Fruit fly (Drosophila melanogaster) whole organism, embryonic: ENCODE measurements around the gene CG10353.
A peak's percentile ranks its signal among the peaks of the same experiment; 100 is the strongest.

Source experiments
- B-H2 ChIP-seq: fragments of 200-800 bp; sonication (Bioruptor generic); optimal IDR thresholded peaks from 2 replicates; lab custom pipeline; 2018; ENCODE audit warnings: missing biosample characterization, mild to moderate bottlenecking, missing genetic modification characterization
- CG10209 ChIP-seq: fragments of 200-800 bp; sonication (Bioruptor generic); optimal IDR thresholded peaks from 3 replicates; lab custom pipeline; 2017; ENCODE audit warnings: missing biosample characterization, mild to moderate bottlenecking, missing genetic modification characterization, missing genetic modification reagents
- CG1233 ChIP-seq: fragments of 200-800 bp; sonication (Bioruptor generic); optimal IDR thresholded peaks from 4 replicates; lab custom pipeline; 2018; ENCODE audit warnings: missing biosample characterization, mild to moderate bottlenecking, missing genetic modification characterization
- CG12942 ChIP-seq: fragments of 200-800 bp; sonication (Bioruptor generic); optimal IDR thresholded peaks from 3 replicates; lab custom pipeline; 2016; ENCODE audit warnings: missing biosample characterization, missing genetic modification characterization
- CG15479 ChIP-seq: fragments of 200-800 bp; sonication (Bioruptor generic); optimal IDR thresholded peaks from 3 replicates; lab custom pipeline; 2019; ENCODE audit warnings: missing biosample characterization, mild to moderate bottlenecking, missing genetic modification characterization, moderate library complexity
- CG15601 ChIP-seq: fragments of 200-800 bp; sonication (Bioruptor generic); optimal IDR thresholded peaks from 3 replicates; lab custom pipeline; 2019; ENCODE audit warnings: missing biosample characterization, mild to moderate bottlenecking, missing genetic modification characterization, moderate library complexity
- CG1602 ChIP-seq: fragments of 200-800 bp; sonication (Bioruptor generic); optimal IDR thresholded peaks from 3 replicates; lab custom pipeline; 2016; ENCODE audit warnings: missing biosample characterization, missing genetic modification characterization
- CG1603 ChIP-seq: fragments of 200-800 bp; sonication (Bioruptor generic); optimal IDR thresholded peaks from 2 replicates; lab custom pipeline; 2019; ENCODE audit warnings: missing biosample characterization, mild to moderate bottlenecking, missing genetic modification characterization, moderate library complexity
- CG17829 ChIP-seq: fragments of 200-800 bp; optimal IDR thresholded peaks from 2 replicates; lab custom pipeline; 2019; ENCODE audit warnings: missing biosample characterization, mild to moderate bottlenecking, missing genetic modification characterization, moderate library complexity
- CG1832 ChIP-seq: fragments of 200-800 bp; sonication (Bioruptor generic); optimal IDR thresholded peaks from 2 replicates; lab custom pipeline; 2017; ENCODE audit warnings: missing biosample characterization, mild to moderate bottlenecking, missing genetic modification characterization, inconsistent platforms
- CG18599 ChIP-seq: fragments of 200-800 bp; sonication (Bioruptor generic); optimal IDR thresholded peaks from 3 replicates; lab custom pipeline; 2017; ENCODE audit warnings: missing biosample characterization, missing genetic modification characterization, mild to moderate bottlenecking, moderate library complexity, missing genetic modification reagents
- CG18764 ChIP-seq: fragments of 200-800 bp; sonication (Bioruptor generic); optimal IDR thresholded peaks from 3 replicates; lab custom pipeline; 2016; ENCODE audit warnings: missing biosample characterization, missing genetic modification characterization
- CG2120 ChIP-seq: fragments of 200-800 bp; sonication (Bioruptor generic); optimal IDR thresholded peaks from 3 replicates; lab custom pipeline; 2016; ENCODE audit warnings: missing biosample characterization, missing genetic modification characterization
- CG2678 ChIP-seq: fragments of 200-800 bp; sonication (Bioruptor generic); optimal IDR thresholded peaks from 3 replicates; lab custom pipeline; 2019; ENCODE audit warnings: missing biosample characterization, mild to moderate bottlenecking, missing genetic modification characterization, moderate library complexity
- CG30020 ChIP-seq: fragments of 200-800 bp; optimal IDR thresholded peaks from 2 replicates; lab custom pipeline; 2019; ENCODE audit warnings: missing biosample characterization, mild to moderate bottlenecking, missing genetic modification characterization, moderate library complexity
- CG31441 ChIP-seq: fragments of 200-800 bp; sonication (Bioruptor generic); IDR thresholded peaks from 2 replicates; pipeline ENCODE4 v1.3.6; 2022; ENCODE audit warnings: missing biosample characterization, missing genetic modification characterization
- CG33557 ChIP-seq: fragments of 200-800 bp; sonication (Bioruptor generic); optimal IDR thresholded peaks from 2 replicates; lab custom pipeline; 2019; ENCODE audit warnings: missing biosample characterization, mild to moderate bottlenecking, missing genetic modification characterization, moderate library complexity
- CG42726 ChIP-seq: fragments of 200-800 bp; sonication (Bioruptor generic); IDR thresholded peaks from 2 replicates; pipeline ENCODE4 v1.3.6; 2022; ENCODE audit warnings: missing biosample characterization, missing genetic modification characterization; ENCODE audit not compliant: partially characterized antibody
- CG43689 ChIP-seq: fragments of 200-800 bp; sonication (Bioruptor generic); IDR thresholded peaks from 2 replicates; pipeline ENCODE4 v1.3.6; 2022; ENCODE audit warnings: missing biosample characterization, missing genetic modification characterization
- CG4617 ChIP-seq: fragments of 200-800 bp; sonication (Bioruptor generic); optimal IDR thresholded peaks from 3 replicates; lab custom pipeline; 2016; ENCODE audit warnings: missing biosample characterization, missing genetic modification characterization, borderline replicate concordance
- CG7786 ChIP-seq: fragments of 200-800 bp; sonication (Bioruptor generic); optimal IDR thresholded peaks from 2 replicates; lab custom pipeline; 2016; ENCODE audit warnings: missing biosample characterization, missing genetic modification characterization
- CG8359 ChIP-seq: fragments of 200-800 bp; sonication (Bioruptor generic); optimal IDR thresholded peaks from 2 replicates; lab custom pipeline; 2017; ENCODE audit warnings: missing biosample characterization, mild to moderate bottlenecking, missing genetic modification characterization, borderline replicate concordance
- CG9215 ChIP-seq: fragments of 200-800 bp; sonication (Bioruptor generic); IDR thresholded peaks from 2 replicates; pipeline ENCODE4 v1.3.6; 2022; ENCODE audit warnings: missing biosample characterization, missing genetic modification characterization
- Camta ChIP-seq: fragments of 200-800 bp; sonication (Bioruptor generic); optimal IDR thresholded peaks from 2 replicates; lab custom pipeline; 2016; ENCODE audit warnings: missing biosample characterization, missing genetic modification characterization
- CoRest ChIP-seq: fragments of 200-800 bp; sonication (Bioruptor generic); optimal IDR thresholded peaks from 3 replicates; lab custom pipeline; 2018; ENCODE audit warnings: missing biosample characterization, mild to moderate bottlenecking, missing genetic modification characterization, moderate library complexity
- D19B ChIP-seq: fragments of 200-800 bp; sonication (Bioruptor generic); optimal IDR thresholded peaks from 2 replicates; lab custom pipeline; 2017; ENCODE audit warnings: missing biosample characterization, mild to moderate bottlenecking, missing genetic modification characterization
- Dip3 ChIP-seq: fragments of 200-800 bp; sonication (Bioruptor generic); optimal IDR thresholded peaks from 3 replicates; lab custom pipeline; 2016; ENCODE audit warnings: missing biosample characterization, missing genetic modification characterization
- E2f2 ChIP-seq: fragments of 200-800 bp; sonication (Bioruptor generic); IDR thresholded peaks from 2 replicates; pipeline ENCODE4 v1.3.6; 2022; ENCODE audit warnings: missing biosample characterization, missing genetic modification characterization
- HLH4C ChIP-seq: fragments of 200-800 bp; sonication (Bioruptor generic); IDR thresholded peaks from 3 replicates; pipeline ENCODE4 v1.3.6; 2022; ENCODE audit warnings: missing biosample characterization, missing genetic modification characterization; ENCODE audit not compliant: partially characterized antibody
- Hsf ChIP-seq: fragments of 200-800 bp; sonication (Bioruptor generic); optimal IDR thresholded peaks from 3 replicates; lab custom pipeline; 2016; ENCODE audit warnings: missing biosample characterization, missing genetic modification characterization
- MBD-R2 ChIP-seq: fragments of 200-800 bp; sonication (Bioruptor generic); IDR thresholded peaks from 2 replicates; pipeline ENCODE4 v1.3.6; 2022; ENCODE audit warnings: missing biosample characterization, missing genetic modification characterization
- Myb ChIP-seq: fragments of 200-800 bp; sonication (Bioruptor generic); optimal IDR thresholded peaks from 2 replicates; lab custom pipeline; 2016; ENCODE audit warnings: missing biosample characterization, missing genetic modification characterization
- NC2α ChIP-seq: fragments of 200-800 bp; sonication (Bioruptor generic); optimal IDR thresholded peaks from 2 replicates; lab custom pipeline; 2016; ENCODE audit warnings: missing biosample characterization, missing genetic modification characterization
- Opbp ChIP-seq: fragments of 200-800 bp; sonication (Bioruptor generic); IDR thresholded peaks from 3 replicates; pipeline ENCODE4 v1.3.6; 2022; ENCODE audit warnings: missing biosample characterization, missing genetic modification characterization; ENCODE audit not compliant: partially characterized antibody
- Pdp1 ChIP-seq, 2 experiments: fragments of 200-800 bp; sonication (Bioruptor generic); optimal IDR thresholded peaks; 3 replicates each; lab custom pipeline; 2016; ENCODE audit warnings: missing biosample characterization in 2 of 2, missing genetic modification characterization in 2 of 2, mild to moderate bottlenecking in 1 of 2, moderate library complexity in 1 of 2
- Scr ChIP-seq: fragments of 200-800 bp; sonication (Bioruptor generic); IDR thresholded peaks from 2 replicates; pipeline ENCODE4 v1.3.6; 2022; ENCODE audit warnings: missing biosample characterization, missing genetic modification characterization; ENCODE audit not compliant: partially characterized antibody
- Tbp ChIP-seq: fragments of >200 bp; optimal IDR thresholded peaks from 2 replicates; lab custom pipeline; 2018; ENCODE audit warnings: missing biosample characterization, missing genetic modification characterization
- al ChIP-seq: fragments of 200-800 bp; sonication (Bioruptor generic); IDR thresholded peaks from 2 replicates; pipeline ENCODE4 v1.3.6; 2022; ENCODE audit warnings: missing biosample characterization, missing genetic modification characterization
- ci ChIP-seq: fragments of 200-800 bp; sonication (Bioruptor generic); IDR thresholded peaks from 3 replicates; pipeline ENCODE4 v1.3.6; 2022; ENCODE audit warnings: missing biosample characterization, missing genetic modification characterization
- corto ChIP-seq: fragments of 200-800 bp; sonication (Bioruptor generic); optimal IDR thresholded peaks from 2 replicates; lab custom pipeline; 2016; ENCODE audit warnings: missing biosample characterization, mild to moderate bottlenecking, missing genetic modification characterization, moderate library complexity
- fd96Cb ChIP-seq: fragments of 200-800 bp; sonication (Bioruptor generic); optimal IDR thresholded peaks from 2 replicates; lab custom pipeline; 2018; ENCODE audit warnings: missing biosample characterization, mild to moderate bottlenecking, missing genetic modification characterization, moderate library complexity
- kni ChIP-seq: fragments of 200-800 bp; sonication (Bioruptor generic); optimal IDR thresholded peaks from 3 replicates; lab custom pipeline; 2017; ENCODE audit warnings: mild to moderate bottlenecking, missing biosample characterization, missing genetic modification reagents, missing genetic modification characterization
- mirr ChIP-seq: fragments of 200-800 bp; sonication (Bioruptor generic); optimal IDR thresholded peaks from 3 replicates; lab custom pipeline; 2018; ENCODE audit warnings: missing biosample characterization, mild to moderate bottlenecking, missing genetic modification characterization
- nau ChIP-seq: fragments of 200-800 bp; sonication (Bioruptor generic); optimal IDR thresholded peaks from 3 replicates; lab custom pipeline; 2017; ENCODE audit warnings: missing biosample characterization, mild to moderate bottlenecking, missing genetic modification characterization, missing genetic modification reagents
- pum ChIP-seq: fragments of 200-800 bp; sonication (Bioruptor generic); optimal IDR thresholded peaks from 2 replicates; lab custom pipeline; 2016; ENCODE audit warnings: missing biosample characterization, missing genetic modification characterization
- ssp ChIP-seq: fragments of 200-800 bp; sonication (Bioruptor generic); IDR thresholded peaks from 2 replicates; pipeline ENCODE4 v1.3.6; 2022; ENCODE audit warnings: missing biosample characterization, missing genetic modification characterization
- sug ChIP-seq: fragments of 200-800 bp; optimal IDR thresholded peaks from 2 replicates; lab custom pipeline; 2019; ENCODE audit warnings: missing biosample characterization, mild to moderate bottlenecking, missing genetic modification characterization, moderate library complexity
- tna ChIP-seq: fragments of 200-800 bp; sonication (Bioruptor generic); IDR thresholded peaks from 2 replicates; pipeline ENCODE4 v1.3.6; 2022; ENCODE audit warnings: missing biosample characterization, missing genetic modification characterization; ENCODE audit not compliant: partially characterized antibody
- tup ChIP-seq: fragments of 200-800 bp; sonication (Bioruptor generic); optimal IDR thresholded peaks from 2 replicates; lab custom pipeline; 2016; ENCODE audit warnings: missing biosample characterization, mild to moderate bottlenecking, missing genetic modification characterization, moderate library complexity

CG10353 gene

dm6 chrX:11852310-11852709, 34.7 kb downstream of the CG10353 start, which contains the start of gene p24-1 (continued):
- peak; percentile 13 for TF ChIP-seq CG1602 (GFP tag; lab: Kevin White, UChicago)
- no peak; the same call in 1 of the 2 replicates for TF ChIP-seq CG9215
- peak; percentile 23 for TF ChIP-seq CG18764
- no peak for TF ChIP-seq Tbp
- no peak for TF ChIP-seq corto
- no peak for TF ChIP-seq CG1832 (GFP tag; lab: Kevin White, UChicago)
- TF ChIP-seq pum (GFP tag; lab: Kevin White, UChicago), result peak; percentile 28
- TF ChIP-seq CG17829, result peak; percentile 50
- TF ChIP-seq al (GFP tag; lab: Robert Waterston, UW), result 0 out of 2 replicates have a peak, but pooled peaks have one; percentile 11
- peak; percentile 70 for TF ChIP-seq B-H2 (GFP tag; lab: Kevin White, UChicago)
- peak; percentile 46 for TF ChIP-seq CG18599 (GFP tag; lab: Kevin White, UChicago)
- TF ChIP-seq tup, result no peak
- no peak for TF ChIP-seq kni (GFP tag; lab: Kevin White, UChicago)
- TF ChIP-seq tna (GFP tag; lab: Robert Waterston, UW), result peak; percentile 78
- TF ChIP-seq ci (GFP tag; lab: Robert Waterston, UW), result peak; percentile 20; the same call in 1 of the 3 replicates
- peak; percentile 81 for TF ChIP-seq CG2120 (GFP tag; lab: Kevin White, UChicago)
- TF ChIP-seq CG15601 (tag; lab: Kevin White, UChicago), result peak; percentile 34
- peak; percentile 14 for TF ChIP-seq CG30020 (tag; lab: Kevin White, UChicago)
- peak; percentile 39 for TF ChIP-seq mirr (GFP tag; lab: Kevin White, UChicago)
- TF ChIP-seq Camta (GFP tag; lab: Kevin White, UChicago), result peak; percentile 0
- peak; percentile 40 for TF ChIP-seq CG12942 (GFP tag; lab: Kevin White, UChicago)
- peak; percentile 48 for TF ChIP-seq Hsf (GFP tag; lab: Kevin White, UChicago)
- peak; percentile 40; the same call in 1 of the 2 replicates for TF ChIP-seq CG31441 (GFP tag; lab: Robert Waterston, UW)
- peak; percentile 55 for TF ChIP-seq Myb (GFP tag; lab: Kevin White, UChicago)
- TF ChIP-seq CG15479 (GFP tag; lab: Kevin White, UChicago), result no peak
- no peak for TF ChIP-seq CG10209 (GFP tag; lab: Kevin White, UChicago)
- peak; percentile 92 for TF ChIP-seq Opbp (GFP tag; lab: Robert Waterston, UW)
- peak; percentile 83 for TF ChIP-seq HLH4C (GFP tag; lab: Robert Waterston, UW)
- peak; percentile 7 for TF ChIP-seq CG33557 (GFP tag; lab: Kevin White, UChicago)
- TF ChIP-seq CG43689, result no peak
- no peak for TF ChIP-seq CG1233
- TF ChIP-seq CG1603 (tag; lab: Kevin White, UChicago), result peak; percentile 79
- peak; percentile 42 for TF ChIP-seq Dip3
- TF ChIP-seq CoRest (tag; lab: Kevin White, UChicago), result peak; percentile 16
- TF ChIP-seq nau, result no peak
- no peak for TF ChIP-seq D19B
- peak; percentile 94 for TF ChIP-seq CG42726 (GFP tag; lab: Robert Waterston, UW)
- peak; percentile 11 to 96 for TF ChIP-seq Pdp1 (GFP tag; optimal IDR thresholded peaks at IDR 0.05; lab: Kevin White, UChicago)
- peak; percentile 85 for TF ChIP-seq Scr (GFP tag; lab: Robert Waterston, UW)
- no peak for TF ChIP-seq NC2α (GFP tag; lab: Kevin White, UChicago)
- TF ChIP-seq ssp (GFP tag; lab: Robert Waterston, UW), result peak; percentile 23; the same call in 1 of the 2 replicates
- peak; percentile 20 for TF ChIP-seq CG2678 (tag; lab: Kevin White, UChicago)
- no peak for TF ChIP-seq CG8359
- TF ChIP-seq CG7786 (GFP tag; lab: Kevin White, UChicago), result peak; percentile 55
- TF ChIP-seq E2f2, result peak; percentile 94
- peak; percentile 54 for TF ChIP-seq CG4617 (GFP tag; lab: Kevin White, UChicago)
- TF ChIP-seq fd96Cb (tag; lab: Kevin White, UChicago), result no peak
- TF ChIP-seq MBD-R2 (GFP tag; lab: Robert Waterston, UW), result peak; percentile 81
- TF ChIP-seq sug (tag; lab: Kevin White, UChicago), result peak; percentile 61
